Worm (Caenorhabditis elegans): ENCODE results near the gene Y51H7C.9.
A peak's percentile ranks its signal among the peaks of the same experiment; 100 is the strongest.

The Y51H7C.9 gene

DNA sequence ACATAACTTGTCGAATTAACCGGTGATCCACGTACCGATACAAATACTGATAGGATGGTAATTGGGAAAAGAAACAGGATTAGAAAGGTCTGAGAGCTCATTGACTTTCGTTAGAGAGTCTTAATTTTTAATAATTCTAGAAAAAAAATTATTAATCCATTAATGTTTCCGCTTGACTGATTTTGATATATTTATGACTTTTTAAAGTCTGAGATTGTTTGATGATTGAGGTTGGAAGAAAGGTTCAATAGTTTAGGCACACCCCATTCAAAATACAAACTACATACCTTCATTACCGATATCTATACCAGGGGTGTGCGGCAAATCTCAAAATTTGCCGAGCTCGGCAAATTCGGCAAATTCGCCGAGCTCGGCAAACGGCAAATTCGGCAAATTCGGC is 33.0 kb downstream of the Y51H7C.9 start, which contains the start of gene F54D12.10:
Gene F54D12.10, minus strand, starts transcription at position 101 of the 400 bp plus-strand sequence.
- TF ChIP-seq lsy-2 (tag; optimal IDR thresholded peaks at IDR 0.05) (no peak), irx-1 (tag; optimal IDR thresholded peaks at IDR 0.05) (no peak), pax-3 (tag; optimal IDR thresholded peaks at IDR 0.05) (no peak), efl-3 (GFP tag; optimal IDR thresholded peaks at IDR 0.05) (no peak), fkh-4 (tag; optimal IDR thresholded peaks at IDR 0.05; ENCODE audit: borderline replicate concordance) (no peak), snu-23 (GFP tag; optimal IDR thresholded peaks at IDR 0.05) (no peak), efl-1 (optimal IDR thresholded peaks at IDR 0.05) (no peak), efl-1 (GFP tag; optimal IDR thresholded peaks at IDR 0.05 in 1 of 2) (no peak), aly-2 (tag; optimal IDR thresholded peaks at IDR 0.05) (no peak), dsc-1 (tag; optimal IDR thresholded peaks at IDR 0.05) (no peak), unc-130 (tag; optimal IDR thresholded peaks at IDR 0.05) (no peak), nhr-77 (tag; optimal IDR thresholded peaks at IDR 0.05) (no peak), zip-4 (GFP tag; optimal IDR thresholded peaks at IDR 0.05) (no peak), ztf-11 (tag; optimal IDR thresholded peaks at IDR 0.05) (no peak)

DNA sequence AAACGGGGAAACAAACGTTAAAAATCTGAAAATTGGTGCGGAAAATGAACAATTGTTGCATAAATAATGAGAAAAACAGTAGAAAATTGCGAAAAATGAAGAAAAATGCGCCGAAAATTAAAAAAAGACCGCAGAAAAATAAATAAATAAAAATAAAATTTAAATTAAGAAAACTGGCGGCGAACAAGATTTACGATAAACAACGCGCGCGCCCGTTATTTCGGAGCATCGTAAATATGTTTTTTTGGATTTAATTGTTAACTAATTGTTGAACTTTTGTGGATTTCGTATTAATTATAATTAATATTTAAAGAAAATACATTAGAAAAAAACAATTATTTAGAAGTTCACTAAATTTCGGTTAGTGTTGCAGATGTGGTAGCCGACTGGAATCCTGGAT is 34.5 kb downstream of the Y51H7C.9 start:
- TF ChIP-seq efl-1 (optimal IDR thresholded peaks at IDR 0.05) = peak in 1 of 2 experiments; percentile 28
- peak in 1 of 2 experiments; percentile 53 for TF ChIP-seq efl-1 (GFP tag; optimal IDR thresholded peaks at IDR 0.05 in 1 of 2)
- TF ChIP-seq dpl-1 (GFP tag; optimal IDR thresholded peaks at IDR 0.05) = peak in 1 of 3 experiments; percentile 31
- no peak for TF ChIP-seq lin-39 (tag; optimal IDR thresholded peaks at IDR 0.05)

DNA sequence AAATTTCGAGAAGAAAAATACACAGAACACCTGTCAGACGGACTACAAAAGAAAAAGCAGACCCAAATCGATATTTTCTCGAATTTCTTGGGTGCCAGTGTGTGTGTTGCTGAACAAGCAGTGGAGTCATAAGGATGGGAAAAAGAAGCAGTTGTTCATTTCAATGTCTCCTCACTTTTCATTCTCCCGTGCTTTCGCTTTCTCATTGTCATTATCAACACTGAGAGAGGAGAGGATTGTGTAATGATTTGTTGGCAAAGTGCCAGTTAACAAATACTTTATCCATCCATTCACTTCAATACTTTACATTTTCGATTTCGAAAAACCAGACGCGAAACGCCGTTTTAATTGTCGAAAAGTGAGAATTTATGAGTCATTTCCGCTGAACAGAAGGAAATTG is 35.6 kb downstream of the Y51H7C.9 start:
- TF ChIP-seq isw-1 (GFP tag; IDR thresholded peaks at IDR 0.05) (no peak), pqm-1 (tag; optimal IDR thresholded peaks at IDR 0.05) (no peak), dpl-1 (GFP tag; optimal IDR thresholded peaks at IDR 0.05) (peak in 1 of 3 experiments; percentile 10), nhr-85 (tag) (no peak), rnt-1 (tag; optimal IDR thresholded peaks at IDR 0.05) (peak; percentile 69), nhr-71 (tag; optimal IDR thresholded peaks at IDR 0.05) (peak; percentile 49), lsy-2 (tag; optimal IDR thresholded peaks at IDR 0.05) (peak; percentile 19 to 30), swsn-7 (tag; optimal IDR thresholded peaks at IDR 0.05) (no peak), blmp-1 (tag; optimal IDR thresholded peaks at IDR 0.05) (peak; percentile 48), efl-1 (optimal IDR thresholded peaks at IDR 0.05) (peak in 1 of 2 experiments; percentile 16), efl-1 (GFP tag; optimal IDR thresholded peaks at IDR 0.05 in 1 of 2) (peak in 1 of 2 experiments; percentile 2), nhr-19 (GFP tag; conservative IDR thresholded peaks at IDR 0.05) (0 out of 2 replicates have a peak, but pooled peaks have one; percentile 22), pag-3 (tag; optimal IDR thresholded peaks at IDR 0.05; ENCODE audit: borderline replicate concordance, insufficient read depth) (peak; percentile 62), elt-3 (tag; optimal IDR thresholded peaks at IDR 0.05) (no peak), unc-130 (tag; optimal IDR thresholded peaks at IDR 0.05) (peak; percentile 13), pax-3 (tag; optimal IDR thresholded peaks at IDR 0.05) (no peak)

DNA sequence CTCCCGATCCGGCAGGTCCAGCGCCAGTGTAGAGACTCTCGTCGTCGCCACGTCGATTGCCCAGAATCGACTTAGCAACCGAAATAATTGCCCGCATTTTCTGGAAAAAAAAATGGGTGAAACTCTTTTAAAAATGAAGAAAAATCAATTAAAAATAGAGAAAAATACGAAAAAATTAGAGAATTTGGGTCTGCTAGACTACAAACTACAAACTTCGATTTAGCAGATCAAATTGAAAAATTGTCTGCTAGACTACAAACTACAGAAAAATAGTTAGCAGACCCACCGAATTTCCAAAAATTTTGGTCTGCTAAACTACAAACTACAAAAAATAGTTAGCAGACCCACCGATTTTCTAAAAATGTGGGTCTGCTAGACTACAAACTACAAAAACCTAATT is 36.4 kb downstream of the Y51H7C.9 start, which contains the start of gene rog-1:
Gene rog-1, minus strand, starts transcription at position 101 of the 400 bp plus-strand sequence.
- no peak for TF ChIP-seq lsy-2 (tag; optimal IDR thresholded peaks at IDR 0.05)
- no peak for TF ChIP-seq dpl-1 (GFP tag; optimal IDR thresholded peaks at IDR 0.05)
- TF ChIP-seq dsc-1 (tag; optimal IDR thresholded peaks at IDR 0.05) = no peak
- no peak for TF ChIP-seq nhr-77 (tag; optimal IDR thresholded peaks at IDR 0.05)
- TF ChIP-seq elt-2 (tag; optimal IDR thresholded peaks at IDR 0.05) = no peak

DNA sequence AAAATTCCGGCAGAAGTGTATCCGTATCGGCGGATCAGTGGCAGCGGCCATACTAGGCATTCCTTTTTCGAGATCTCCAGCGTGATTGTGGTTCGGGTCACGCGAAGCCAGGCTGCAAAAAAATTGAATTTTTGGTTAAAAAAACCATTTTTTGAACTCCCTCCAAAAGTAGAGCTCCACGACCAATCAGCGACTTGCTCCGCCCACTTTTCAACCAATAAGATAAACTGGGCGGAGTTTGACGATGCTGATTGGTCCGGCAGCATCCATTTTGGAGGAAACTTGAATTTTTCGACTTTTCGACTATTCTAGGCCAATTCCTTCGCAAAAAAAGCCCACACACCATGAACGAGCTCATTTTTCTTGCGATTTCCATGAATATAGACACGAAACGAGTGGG is 36.8 kb downstream of the Y51H7C.9 start:
- TF ChIP-seq dsc-1 (tag; optimal IDR thresholded peaks at IDR 0.05) (no peak), nhr-85 (tag) (peak; percentile 14)

DNA sequence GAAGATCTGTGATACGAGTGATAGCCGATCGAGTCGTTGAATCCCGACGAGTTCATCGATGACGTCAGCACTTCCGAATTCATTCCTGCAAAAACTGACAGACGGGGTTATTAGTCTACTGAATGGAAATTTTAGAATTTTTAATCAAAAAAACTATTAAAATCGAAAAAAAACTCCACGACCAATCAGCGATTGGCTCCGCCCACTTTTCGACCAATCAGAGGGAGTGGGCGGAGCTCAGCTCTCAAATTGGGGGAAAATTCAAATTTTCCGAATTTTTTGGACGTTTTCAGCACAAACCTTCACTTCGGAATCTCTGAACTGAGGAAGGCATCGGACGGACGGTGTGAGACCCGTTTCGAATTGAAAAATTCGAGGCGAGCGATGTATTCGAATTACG is 38.3 kb downstream of the Y51H7C.9 start:
- TF ChIP-seq hlh-17 (GFP tag; optimal IDR thresholded peaks at IDR 0.05; ENCODE audit: borderline replicate concordance) (no peak), efl-1 (optimal IDR thresholded peaks at IDR 0.05) (no peak), efl-1 (GFP tag; optimal IDR thresholded peaks at IDR 0.05 in 1 of 2) (peak in 1 of 2 experiments; percentile 18), unc-98 (GFP tag; IDR thresholded peaks at IDR 0.05) (no peak), rnt-1 (tag; optimal IDR thresholded peaks at IDR 0.05) (no peak), fkh-4 (tag; optimal IDR thresholded peaks at IDR 0.05; ENCODE audit: borderline replicate concordance) (no peak), nhr-84 (tag; optimal IDR thresholded peaks at IDR 0.05) (no peak)

Measured in whole organism, L1 larva.